Fruit fly (Drosophila melanogaster): ENCODE results near the gene CG46025.

dm6 chr2L:7744739-7745138 is 9.2 kb upstream of the CG46025 start, which contains the start of gene CG7214:
- TF ChIP-seq CG18262 (tag; optimal IDR thresholded peaks at IDR 0.05) = no peak
- no peak for TF ChIP-seq CG4730 (GFP tag; IDR thresholded peaks at IDR 0.05)
- TF ChIP-seq rib (GFP tag; IDR thresholded peaks at IDR 0.05) = no peak
- no peak for TF ChIP-seq da (GFP tag; optimal IDR thresholded peaks at IDR 0.05)
- no peak for TF ChIP-seq CG31388 (GFP tag; optimal IDR thresholded peaks at IDR 0.05)
- no peak for TF ChIP-seq crol (GFP tag; IDR thresholded peaks at IDR 0.05)
- no peak for TF ChIP-seq CG13123 (GFP tag; optimal IDR thresholded peaks at IDR 0.05)
- no peak for TF ChIP-seq Ets97D (GFP tag; optimal IDR thresholded peaks at IDR 0.05)
- no peak for TF ChIP-seq CG15696 (tag; optimal IDR thresholded peaks at IDR 0.05)

Measured in whole organism, embryonic.